Worm (Caenorhabditis elegans): ENCODE results near the gene rgs-9.

Gene rgs-9

ce11 chrX:1915022-1915421, at the start of gene rgs-9:
TSS of gene rgs-9 (plus strand) at chrX:1915258.
- TF ChIP-seq hmbx-1 (tag; optimal IDR thresholded peaks at IDR 0.05) (no peak), aly-1 (tag; optimal IDR thresholded peaks at IDR 0.05) (no peak), ceh-13 (GFP tag; optimal IDR thresholded peaks at IDR 0.05) (no peak), flt-1 (GFP tag; IDR thresholded peaks at IDR 0.05) (no peak), ets-7 (tag; optimal IDR thresholded peaks at IDR 0.05) (no peak), hnd-1 (tag; optimal IDR thresholded peaks at IDR 0.05) (no peak), tra-4 (tag; optimal IDR thresholded peaks at IDR 0.05) (no peak), pes-1 (GFP tag; IDR thresholded peaks at IDR 0.05) (no peak), tbx-37 (GFP tag; conservative IDR thresholded peaks at IDR 0.05) (no peak), ama-1 (optimal IDR thresholded peaks at IDR 0.05) (no peak), hmg-4 (GFP tag; optimal IDR thresholded peaks at IDR 0.05) (no peak), sea-1 (GFP tag; conservative IDR thresholded peaks at IDR 0.05) (no peak), ceh-36 (tag; optimal IDR thresholded peaks at IDR 0.05) (no peak), tbx-11 (GFP tag; IDR thresholded peaks at IDR 0.05) (no peak), B0310.2 (tag; optimal IDR thresholded peaks at IDR 0.05) (no peak), scrt-1 (GFP tag; IDR thresholded peaks at IDR 0.05) (no peak), F13C5.2 (tag; optimal IDR thresholded peaks at IDR 0.05) (no peak)

- TF ChIP-seq hmg-4 (GFP tag; optimal IDR thresholded peaks at IDR 0.05) (no peak), tbx-37 (GFP tag; conservative IDR thresholded peaks at IDR 0.05) (no peak), sea-1 (GFP tag; conservative IDR thresholded peaks at IDR 0.05) (no peak), B0310.2 (tag; optimal IDR thresholded peaks at IDR 0.05) (no peak), ceh-36 (tag; optimal IDR thresholded peaks at IDR 0.05) (no peak), pes-1 (GFP tag; IDR thresholded peaks at IDR 0.05) (no peak), ama-1 (optimal IDR thresholded peaks at IDR 0.05) (no peak), aly-1 (tag; optimal IDR thresholded peaks at IDR 0.05) (no peak), scrt-1 (GFP tag; IDR thresholded peaks at IDR 0.05) (no peak), ceh-13 (GFP tag; optimal IDR thresholded peaks at IDR 0.05) (no peak), hmbx-1 (tag; optimal IDR thresholded peaks at IDR 0.05) (no peak), ets-7 (tag; optimal IDR thresholded peaks at IDR 0.05) (no peak), tbx-11 (GFP tag; IDR thresholded peaks at IDR 0.05) (no peak), hnd-1 (tag; optimal IDR thresholded peaks at IDR 0.05) (no peak), F13C5.2 (tag; optimal IDR thresholded peaks at IDR 0.05) (no peak), tra-4 (tag; optimal IDR thresholded peaks at IDR 0.05) (no peak), flt-1 (GFP tag; IDR thresholded peaks at IDR 0.05) (no peak)
Observed at ce11 chrX:1870991-1871390, 44.1 kb upstream of the rgs-9 start.

- TF ChIP-seq ets-7 (tag; optimal IDR thresholded peaks at IDR 0.05), result peak; percentile 52
- peak; percentile 91 for TF ChIP-seq tbx-11 (GFP tag; IDR thresholded peaks at IDR 0.05)
- peak; percentile 81 for TF ChIP-seq hnd-1 (tag; optimal IDR thresholded peaks at IDR 0.05)
- TF ChIP-seq ceh-36 (tag; optimal IDR thresholded peaks at IDR 0.05), result peak; percentile 83
- peak; percentile 83 for TF ChIP-seq aly-1 (tag; optimal IDR thresholded peaks at IDR 0.05)
- TF ChIP-seq B0310.2 (tag; optimal IDR thresholded peaks at IDR 0.05), result peak; percentile 53
- peak; percentile 85 for TF ChIP-seq sea-1 (GFP tag; conservative IDR thresholded peaks at IDR 0.05)
- TF ChIP-seq F13C5.2 (tag; optimal IDR thresholded peaks at IDR 0.05), result peak; percentile 89
- peak; percentile 51 for TF ChIP-seq hmbx-1 (tag; optimal IDR thresholded peaks at IDR 0.05)
- peak; percentile 81 for TF ChIP-seq tbx-37 (GFP tag; conservative IDR thresholded peaks at IDR 0.05)
- TF ChIP-seq pes-1 (GFP tag; IDR thresholded peaks at IDR 0.05), result peak; percentile 93
- TF ChIP-seq ama-1 (optimal IDR thresholded peaks at IDR 0.05), result no peak
- TF ChIP-seq tra-4 (tag; optimal IDR thresholded peaks at IDR 0.05), result no peak
- TF ChIP-seq flt-1 (GFP tag; IDR thresholded peaks at IDR 0.05), result peak; percentile 94
- TF ChIP-seq scrt-1 (GFP tag; IDR thresholded peaks at IDR 0.05), result peak; percentile 88
- peak; percentile 76 for TF ChIP-seq ceh-13 (GFP tag; optimal IDR thresholded peaks at IDR 0.05)
- TF ChIP-seq hmg-4 (GFP tag; optimal IDR thresholded peaks at IDR 0.05), result peak; percentile 91
Observed at ce11 chrX:1880665-1881064, 34.4 kb upstream of the rgs-9 start.

- TF ChIP-seq pes-1 (GFP tag; IDR thresholded peaks at IDR 0.05) (0 out of 2 replicates have a peak, but pooled peaks have one; percentile 7), aly-1 (tag; optimal IDR thresholded peaks at IDR 0.05) (no peak)
Observed at ce11 chrX:1888445-1889035, 26.5 kb upstream of the rgs-9 start.

- TF ChIP-seq ets-7 (tag; optimal IDR thresholded peaks at IDR 0.05) (no peak), sea-1 (GFP tag; conservative IDR thresholded peaks at IDR 0.05) (no peak)
Observed at ce11 chrX:1890817-1891216, 24.2 kb upstream of the rgs-9 start.

- TF ChIP-seq aly-1 (tag; optimal IDR thresholded peaks at IDR 0.05) (no peak), scrt-1 (GFP tag; IDR thresholded peaks at IDR 0.05) (no peak), tbx-11 (GFP tag; IDR thresholded peaks at IDR 0.05) (no peak), F13C5.2 (tag; optimal IDR thresholded peaks at IDR 0.05) (no peak), hmbx-1 (tag; optimal IDR thresholded peaks at IDR 0.05) (no peak), tra-4 (tag; optimal IDR thresholded peaks at IDR 0.05) (no peak), flt-1 (GFP tag; IDR thresholded peaks at IDR 0.05) (no peak), ceh-36 (tag; optimal IDR thresholded peaks at IDR 0.05) (no peak), hnd-1 (tag; optimal IDR thresholded peaks at IDR 0.05) (no peak), ceh-13 (GFP tag; optimal IDR thresholded peaks at IDR 0.05) (no peak), ets-7 (tag; optimal IDR thresholded peaks at IDR 0.05) (no peak)
Observed at ce11 chrX:1891887-1892286, 23.2 kb upstream of the rgs-9 start, which contains the start of gene B0294.3. TSS of gene B0294.3 (plus strand) at chrX:1892187.

ce11 chrX:1897243-1897642, 17.8 kb upstream of the rgs-9 start, which contains the start of gene B0294.1:
TSS of gene B0294.1 (minus strand) at chrX:1897343.
- TF ChIP-seq hnd-1 (tag; optimal IDR thresholded peaks at IDR 0.05), result no peak
- no peak for TF ChIP-seq F13C5.2 (tag; optimal IDR thresholded peaks at IDR 0.05)
- no peak for TF ChIP-seq hmg-4 (GFP tag; optimal IDR thresholded peaks at IDR 0.05)
- no peak for TF ChIP-seq sea-1 (GFP tag; conservative IDR thresholded peaks at IDR 0.05)
- no peak for TF ChIP-seq ceh-13 (GFP tag; optimal IDR thresholded peaks at IDR 0.05)
- TF ChIP-seq tra-4 (tag; optimal IDR thresholded peaks at IDR 0.05), result no peak
- no peak for TF ChIP-seq aly-1 (tag; optimal IDR thresholded peaks at IDR 0.05)
- TF ChIP-seq scrt-1 (GFP tag; IDR thresholded peaks at IDR 0.05), result no peak
- no peak for TF ChIP-seq tbx-37 (GFP tag; conservative IDR thresholded peaks at IDR 0.05)
- TF ChIP-seq hmbx-1 (tag; optimal IDR thresholded peaks at IDR 0.05), result no peak
- no peak for TF ChIP-seq tbx-11 (GFP tag; IDR thresholded peaks at IDR 0.05)
- TF ChIP-seq B0310.2 (tag; optimal IDR thresholded peaks at IDR 0.05), result no peak
- TF ChIP-seq flt-1 (GFP tag; IDR thresholded peaks at IDR 0.05), result no peak
- TF ChIP-seq pes-1 (GFP tag; IDR thresholded peaks at IDR 0.05), result no peak
- TF ChIP-seq ama-1 (optimal IDR thresholded peaks at IDR 0.05), result no peak

Measured in whole organism, early embryonic.